Worm (Caenorhabditis elegans) whole organism, L4 larva: ENCODE measurements around the gene sgo-1.

Experiments used
- Y5F2A.4 ChIP-seq: fragments of 200-800 bp; sonication (Bioruptor generic); optimal IDR thresholded peaks from 2 replicates; lab custom pipeline; 2018; ENCODE audit warnings: mild to moderate bottlenecking, missing genetic modification characterization, missing compliant biosample characterization
- cey-2 ChIP-seq: sonication (generic microtip); optimal IDR thresholded peaks from 3 replicates; lab custom pipeline; 2017; ENCODE audit warnings: missing genetic modification characterization, mild to moderate bottlenecking, missing compliant biosample characterization, antibody characterized with exemption, borderline replicate concordance; ENCODE audit not compliant: insufficient read depth
- dve-1 ChIP-seq: sonication (generic microtip); optimal IDR thresholded peaks from 2 replicates; lab custom pipeline; 2017; ENCODE audit warnings: antibody characterized with exemption, mild to moderate bottlenecking, missing genetic modification characterization, missing compliant biosample characterization; ENCODE audit not compliant: insufficient read depth
- zag-1 ChIP-seq: fragments of 150-350 bp; optimal IDR thresholded peaks from 2 replicates; lab custom pipeline; 2014; ENCODE audit warnings: missing biosample characterization, missing genetic modification characterization

DNA sequence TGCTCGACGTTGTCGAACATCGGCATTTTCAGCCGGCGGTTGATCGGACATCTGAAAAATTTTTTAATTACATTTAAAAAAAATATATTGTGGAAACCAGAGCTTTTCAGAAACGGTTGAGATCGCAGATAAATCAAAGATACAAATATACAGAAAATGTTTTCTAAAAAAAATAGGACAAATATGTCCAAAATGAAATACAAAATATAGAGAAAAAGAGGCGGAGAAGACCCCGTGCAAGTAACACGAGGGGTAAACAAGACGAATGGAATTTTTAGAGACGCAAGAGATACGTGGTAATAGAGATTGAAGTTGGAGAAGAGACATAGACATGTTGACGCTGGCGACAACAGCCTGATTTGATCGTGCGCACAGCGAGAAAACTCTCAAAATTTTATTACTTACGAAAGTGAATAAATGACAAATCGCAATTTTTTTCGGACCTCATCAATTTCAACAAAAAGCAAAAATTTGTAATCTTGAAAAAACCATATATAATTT is 19.5 kb upstream of the sgo-1 start, which contains the start of gene cdgs-1:
- TF ChIP-seq zag-1 (tag; lab: Kevin White, UChicago), result no peak
- peak; percentile 8 for TF ChIP-seq dve-1 (tag; lab: Kevin White, UChicago)
- no peak for TF ChIP-seq Y5F2A.4 (GFP tag; lab: Kevin White, UChicago)
- TF ChIP-seq cey-2 (tag; lab: Kevin White, UChicago), result no peak
